Worm (Caenorhabditis elegans): ENCODE measurements around the gene srxa-16.

srxa-16 gene

ce11 chrV:16129116-16129515 is 15.0 kb upstream of the srxa-16 start:
- no peak for TF ChIP-seq snpc-4 (tag; optimal IDR thresholded peaks at IDR 0.05)
- no peak for TF ChIP-seq ceh-39 (tag; optimal IDR thresholded peaks at IDR 0.05)
- TF ChIP-seq M03D4.4 (tag; optimal IDR thresholded peaks at IDR 0.05), result no peak

ce11 chrV:16127401-16127800 is 13.3 kb upstream of the srxa-16 start, which contains the start of gene fbxa-143:
TSS of gene fbxa-143 (minus strand) at chrV:16127501.
- TF ChIP-seq nhr-12 (tag; optimal IDR thresholded peaks at IDR 0.05) (no peak), ceh-83 (GFP tag; optimal IDR thresholded peaks at IDR 0.05) (no peak), mls-2 (tag; optimal IDR thresholded peaks at IDR 0.05) (no peak), tbx-8 (GFP tag; optimal IDR thresholded peaks at IDR 0.05) (no peak), flh-1 (GFP tag; optimal IDR thresholded peaks at IDR 0.05) (no peak), lin-13 (tag; optimal IDR thresholded peaks at IDR 0.05) (no peak), nhr-237 (tag; optimal IDR thresholded peaks at IDR 0.05) (no peak), nhr-2 (tag; optimal IDR thresholded peaks at IDR 0.05) (no peak)

- TF ChIP-seq snpc-4 (tag; optimal IDR thresholded peaks at IDR 0.05) (no peak), M03D4.4 (tag; optimal IDR thresholded peaks at IDR 0.05) (no peak), ceh-39 (tag; optimal IDR thresholded peaks at IDR 0.05) (no peak), tbx-8 (GFP tag; optimal IDR thresholded peaks at IDR 0.05) (no peak), blmp-1 (tag; optimal IDR thresholded peaks at IDR 0.05) (no peak), elt-1 (tag; optimal IDR thresholded peaks at IDR 0.05; ENCODE audit: borderline replicate concordance, insufficient read depth) (no peak), nhr-2 (tag; optimal IDR thresholded peaks at IDR 0.05) (no peak), ces-1 (GFP tag; optimal IDR thresholded peaks at IDR 0.05) (no peak)
Observed at ce11 chrV:16124739-16125138, 10.6 kb upstream of the srxa-16 start, which contains the start of gene nhr-111. TSS of gene nhr-111 (minus strand) at chrV:16124839.

- TF ChIP-seq ces-1 (GFP tag; optimal IDR thresholded peaks at IDR 0.05) (no peak), unc-120 (tag; optimal IDR thresholded peaks at IDR 0.05; ENCODE audit: poor library complexity, severe bottlenecking) (no peak), hlh-1 (tag; optimal IDR thresholded peaks at IDR 0.05) (no peak), nhr-76 (tag; optimal IDR thresholded peaks at IDR 0.05) (no peak), tbx-8 (GFP tag; optimal IDR thresholded peaks at IDR 0.05) (no peak), bed-3 (GFP tag; optimal IDR thresholded peaks at IDR 0.05) (no peak), mls-2 (tag; optimal IDR thresholded peaks at IDR 0.05) (no peak), cnd-1 (tag; optimal IDR thresholded peaks at IDR 0.05) (no peak), ceh-39 (tag; optimal IDR thresholded peaks at IDR 0.05) (no peak), pha-4 (tag; optimal IDR thresholded peaks at IDR 0.05) (no peak), nhr-2 (tag; optimal IDR thresholded peaks at IDR 0.05) (no peak), zip-8 (tag; optimal IDR thresholded peaks at IDR 0.05) (no peak), unc-39 (tag; optimal IDR thresholded peaks at IDR 0.05) (no peak), lin-32 (GFP tag; optimal IDR thresholded peaks at IDR 0.05) (no peak), nhr-28 (tag; optimal IDR thresholded peaks at IDR 0.05) (no peak), lin-13 (tag; optimal IDR thresholded peaks at IDR 0.05) (no peak), ceh-83 (GFP tag; optimal IDR thresholded peaks at IDR 0.05) (no peak), elt-1 (tag; optimal IDR thresholded peaks at IDR 0.05; ENCODE audit: borderline replicate concordance, insufficient read depth) (no peak), sptf-1 (tag; optimal IDR thresholded peaks at IDR 0.05) (no peak), M03D4.4 (tag; optimal IDR thresholded peaks at IDR 0.05) (no peak)
Observed at ce11 chrV:16121451-16121850, 7.3 kb upstream of the srxa-16 start.

ce11 chrV:16120922-16121321 is 6.8 kb upstream of the srxa-16 start, which contains the start of gene skr-3:
TSS of gene skr-3 (plus strand) at chrV:16121084.
- TF ChIP-seq elt-1 (tag; optimal IDR thresholded peaks at IDR 0.05; ENCODE audit: borderline replicate concordance, insufficient read depth) (no peak), blmp-1 (tag; optimal IDR thresholded peaks at IDR 0.05) (no peak), hlh-1 (tag; optimal IDR thresholded peaks at IDR 0.05) (no peak)

- TF ChIP-seq sem-2 (GFP tag; optimal IDR thresholded peaks at IDR 0.05) (no peak), lin-32 (GFP tag; optimal IDR thresholded peaks at IDR 0.05) (no peak), sptf-1 (tag; optimal IDR thresholded peaks at IDR 0.05) (no peak), nhr-12 (tag; optimal IDR thresholded peaks at IDR 0.05) (no peak), unc-62 (GFP tag; optimal IDR thresholded peaks at IDR 0.05) (no peak), ztf-11 (tag; optimal IDR thresholded peaks at IDR 0.05) (no peak), elt-3 (tag; optimal IDR thresholded peaks at IDR 0.05) (no peak), ceh-83 (GFP tag; optimal IDR thresholded peaks at IDR 0.05) (no peak), snpc-4 (tag; optimal IDR thresholded peaks at IDR 0.05) (no peak), mab-5 (tag; optimal IDR thresholded peaks at IDR 0.05) (no peak), hlh-1 (tag; optimal IDR thresholded peaks at IDR 0.05) (no peak), M03D4.4 (tag; optimal IDR thresholded peaks at IDR 0.05) (no peak), tbx-8 (GFP tag; optimal IDR thresholded peaks at IDR 0.05) (no peak), lin-13 (tag; optimal IDR thresholded peaks at IDR 0.05) (no peak), bed-3 (GFP tag; optimal IDR thresholded peaks at IDR 0.05) (no peak), lsy-2 (tag; optimal IDR thresholded peaks at IDR 0.05) (no peak), nhr-28 (tag; optimal IDR thresholded peaks at IDR 0.05) (no peak), ces-1 (GFP tag; optimal IDR thresholded peaks at IDR 0.05) (no peak), blmp-1 (tag; optimal IDR thresholded peaks at IDR 0.05) (no peak), cnd-1 (tag; optimal IDR thresholded peaks at IDR 0.05) (no peak)
Observed at ce11 chrV:16120499-16120898, 6.4 kb upstream of the srxa-16 start.

Measured in whole organism, mixed stage, embryonic.